Fruit fly (Drosophila melanogaster) Kc167 (cell line): ENCODE data around the gene Or85a.

Experiments used
- Myc ChIP-seq: fragments of >200 bp; optimal IDR thresholded peaks from 2 replicates; lab custom pipeline; 2017; ENCODE audit warnings: missing external identifiers
- Sin3A ChIP-seq: fragments of >200 bp; optimal IDR thresholded peaks from 2 replicates; lab custom pipeline; 2018; ENCODE audit warnings: missing external identifiers
- h ChIP-seq: fragments of >200 bp; optimal IDR thresholded peaks from 3 replicates; lab custom pipeline; 2018; ENCODE audit warnings: missing external identifiers
- insv ChIP-seq: fragments of >200 bp; optimal IDR thresholded peaks from 3 replicates; lab custom pipeline; 2018; ENCODE audit warnings: missing external identifiers
- psq ChIP-seq: fragments of >200 bp; optimal IDR thresholded peaks from 2 replicates; lab custom pipeline; 2017; ENCODE audit warnings: missing external identifiers
- ttk ChIP-seq: sonication (Bioruptor generic); optimal IDR thresholded peaks from 2 replicates; lab custom pipeline; 2017; ENCODE audit warnings: missing external identifiers

Or85a gene

DNA sequence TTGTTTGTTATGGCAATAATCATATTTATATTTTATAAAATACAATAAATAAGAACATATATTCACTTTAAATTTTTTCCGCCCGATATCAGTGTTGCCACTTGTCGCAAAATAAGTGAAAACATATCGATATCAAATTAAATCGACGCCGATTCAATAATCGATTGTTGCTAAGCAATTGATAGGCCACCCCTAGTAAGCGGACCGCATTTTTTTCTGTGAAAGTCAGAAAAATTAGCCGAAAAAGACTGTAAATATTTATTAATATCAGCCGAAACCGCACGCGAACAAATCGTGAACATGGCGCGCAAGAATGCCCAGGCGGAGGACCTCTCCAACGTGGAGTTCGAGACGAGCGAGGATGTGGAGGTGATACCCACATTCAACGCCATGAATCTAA, 8.5 kb upstream of the Or85a start, which contains the start of gene CG7483:
TSS of gene CG7483 (plus strand) at position 171 of the 400 bp plus-strand sequence.
- TF ChIP-seq h (no peak), insv (lab: Kevin White, UChicago) (no peak), Myc (lab: Kevin White, UChicago) (no peak), Sin3A (lab: Kevin White, UChicago) (no peak), ttk (no peak), psq (no peak)

DNA sequence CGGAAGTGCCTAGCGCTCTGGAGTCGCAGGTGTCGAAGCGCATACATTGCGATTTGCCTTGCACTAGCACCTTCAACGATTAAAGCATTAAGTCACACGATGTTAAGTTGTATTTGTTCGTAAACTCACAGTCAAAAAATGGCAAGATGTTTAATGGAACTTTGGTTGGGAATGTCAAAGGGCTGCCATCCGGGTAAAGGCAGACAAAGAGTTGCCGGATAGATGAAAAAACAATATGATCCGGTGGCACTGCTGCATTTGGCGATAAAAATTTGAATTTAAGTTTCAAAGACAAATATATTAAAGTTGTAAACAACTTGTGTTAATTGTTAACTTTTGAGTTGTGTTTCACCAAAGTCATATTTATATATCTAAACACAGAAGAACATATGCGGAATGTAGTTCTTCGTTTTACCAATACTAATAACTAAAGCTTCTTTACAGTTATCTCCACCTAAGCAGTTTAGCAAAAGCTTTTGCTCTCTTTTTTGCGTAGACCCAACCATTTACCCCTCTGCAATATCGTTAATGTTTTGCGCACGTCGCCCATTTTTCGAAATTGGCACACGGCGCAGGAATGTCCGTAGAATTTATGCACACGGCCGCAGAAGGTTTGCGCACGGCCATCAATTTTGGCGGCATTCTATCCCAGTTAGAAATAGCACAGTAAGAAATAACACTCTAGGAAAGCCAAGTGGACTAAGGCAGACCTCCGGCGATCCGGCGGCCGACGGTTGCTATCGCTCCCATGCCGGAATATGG, 5.0 kb upstream of the Or85a start, which contains the start of gene Coq2:
TSS of gene Coq2 (minus strand) at position 200 of the 762 bp plus-strand sequence.
- TF ChIP-seq ttk (no peak), psq (no peak)

DNA sequence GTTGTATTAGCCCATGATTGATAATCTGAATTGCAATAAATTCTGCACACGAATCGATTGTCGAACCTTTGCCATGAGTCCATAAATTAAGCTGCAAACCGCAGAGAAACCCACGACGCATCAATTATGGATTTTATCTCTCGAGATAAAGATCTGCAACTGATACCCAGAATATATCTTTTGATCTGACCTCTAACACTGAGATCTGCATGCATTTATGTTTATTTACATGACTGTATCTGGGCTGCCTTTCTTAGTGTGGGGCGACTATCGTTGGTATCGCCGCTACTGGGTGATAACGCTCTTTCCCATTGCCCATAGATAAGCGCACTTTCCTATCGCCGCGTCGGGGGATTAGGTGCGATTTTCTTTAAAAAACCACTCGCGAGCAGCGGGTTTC, 4.3 kb upstream of the Or85a start, which contains the start of gene Ctr1B:
TSS of gene Ctr1B (plus strand) at position 398 of the 400 bp plus-strand sequence.
- TF ChIP-seq h: no peak
- TF ChIP-seq insv (lab: Kevin White, UChicago): no peak
- TF ChIP-seq psq: no peak
- TF ChIP-seq Sin3A (lab: Kevin White, UChicago): no peak
- no peak for TF ChIP-seq ttk
- no peak for TF ChIP-seq Myc (lab: Kevin White, UChicago)

DNA sequence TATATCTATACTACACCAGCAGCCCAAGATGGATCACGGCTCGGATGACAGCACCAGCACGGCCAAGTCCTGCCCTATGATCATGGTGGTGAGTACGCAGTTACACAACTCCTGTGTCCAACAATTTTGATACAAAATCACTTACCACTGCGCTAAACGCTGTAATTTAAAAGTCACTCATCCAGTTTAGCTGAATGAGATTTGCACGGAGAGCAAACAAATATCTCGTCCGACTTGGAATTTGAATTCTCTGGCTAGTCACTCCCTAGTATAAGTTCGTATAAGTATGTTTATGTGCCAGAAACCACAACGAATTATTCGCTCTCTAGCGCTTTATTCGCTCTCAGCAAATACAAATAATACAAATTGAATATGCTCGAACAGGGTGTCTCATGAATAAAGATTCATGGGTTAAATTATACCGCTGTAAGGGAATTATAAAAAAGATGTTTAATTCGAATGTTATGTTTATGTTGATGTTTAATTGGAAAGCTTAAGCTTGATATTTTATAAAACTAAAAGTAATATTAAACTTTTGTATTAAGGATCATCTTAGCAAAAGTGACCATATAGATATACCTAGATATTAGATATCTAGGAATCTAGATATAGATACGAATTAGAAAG, 3.7 kb upstream of the Or85a start:
- no peak for TF ChIP-seq Myc (lab: Kevin White, UChicago)
- TF ChIP-seq insv (lab: Kevin White, UChicago): no peak
- no peak for TF ChIP-seq Sin3A (lab: Kevin White, UChicago)
- no peak for TF ChIP-seq h
- TF ChIP-seq psq: no peak
- no peak for TF ChIP-seq ttk

DNA sequence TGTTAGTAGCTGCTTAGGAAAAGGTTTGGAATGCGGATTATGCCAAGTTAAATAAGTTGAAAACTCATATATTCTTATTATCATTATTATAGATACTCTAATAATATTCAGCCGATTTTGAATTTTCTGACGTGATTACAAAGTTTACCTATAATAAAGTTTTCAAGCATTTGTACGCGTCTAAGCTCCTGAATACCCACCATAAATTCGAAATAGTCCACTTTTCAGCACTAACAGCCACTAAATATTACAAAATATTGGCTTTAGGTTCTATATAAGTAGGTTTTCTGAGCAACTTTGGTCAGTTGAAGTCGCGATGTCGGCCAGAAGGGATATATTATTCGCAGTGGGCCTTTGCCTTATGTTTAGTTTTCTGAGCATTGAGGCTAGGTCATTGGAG, 2.5 kb downstream of the Or85a start, which contains the start of gene CG7443:
TSS of gene CG7443 (plus strand) at position 301 of the 400 bp plus-strand sequence.
- TF ChIP-seq Myc (lab: Kevin White, UChicago) (no peak), psq (no peak), Sin3A (lab: Kevin White, UChicago) (no peak), ttk (no peak), h (no peak), insv (lab: Kevin White, UChicago) (no peak)

DNA sequence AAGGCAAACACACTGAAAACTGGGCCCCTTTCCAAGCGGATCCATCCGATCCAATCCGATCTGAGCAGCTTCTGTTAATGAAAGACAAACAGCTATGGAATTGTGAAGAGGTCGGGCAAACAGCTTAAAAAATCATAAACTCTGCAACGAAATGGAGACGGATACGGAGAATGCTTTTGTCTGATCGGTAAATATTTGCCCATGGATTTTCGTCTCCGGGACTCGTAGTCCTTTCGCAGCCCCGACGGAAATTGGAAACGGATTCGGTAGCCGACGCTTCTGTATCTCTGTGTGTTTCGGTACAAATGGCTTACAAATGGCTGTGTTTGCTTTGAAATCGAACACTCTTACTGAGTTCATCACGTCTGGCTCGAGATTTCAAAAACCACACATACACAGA, 5.3 kb downstream of the Or85a start:
- TF ChIP-seq insv (lab: Kevin White, UChicago): no peak
- no peak for TF ChIP-seq h
- TF ChIP-seq psq: no peak
- no peak for TF ChIP-seq ttk
- TF ChIP-seq Myc (lab: Kevin White, UChicago): no peak
- no peak for TF ChIP-seq Sin3A (lab: Kevin White, UChicago)

DNA sequence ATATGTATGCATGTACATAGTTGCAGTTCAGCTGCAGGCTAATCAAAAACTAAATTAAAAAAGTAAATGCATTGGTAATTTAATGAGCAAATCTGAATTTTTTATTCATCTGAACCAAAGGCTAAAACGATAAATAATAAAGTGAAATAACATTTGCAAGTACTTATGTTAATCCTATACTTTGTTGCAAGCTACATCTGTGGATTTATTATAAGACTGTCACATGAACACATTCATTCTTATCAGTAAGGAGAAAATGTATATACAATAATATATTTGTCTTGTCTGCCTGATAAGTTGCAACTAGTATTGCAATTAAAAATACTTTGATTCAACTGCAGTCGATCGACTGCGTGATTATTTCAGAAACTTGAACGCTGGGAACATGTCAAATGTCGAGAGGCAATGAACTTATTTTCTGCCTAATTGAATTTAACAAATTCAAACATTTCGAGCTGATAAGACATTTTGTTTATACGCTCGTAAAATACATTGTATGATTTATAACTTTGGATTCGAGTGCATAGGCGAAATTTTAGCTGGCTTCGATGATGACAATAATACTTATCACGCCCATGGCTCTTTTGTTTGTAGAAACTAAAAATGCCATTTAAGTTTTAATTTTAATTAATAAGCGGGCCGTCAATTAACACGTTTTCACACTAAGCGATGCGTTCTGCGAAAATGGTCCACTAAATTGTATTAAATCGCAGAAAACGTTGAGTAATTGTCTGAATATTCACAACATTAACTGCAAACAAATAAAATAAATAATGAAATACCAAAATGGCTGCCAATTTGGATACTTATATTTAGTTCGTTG, 6.6 kb downstream of the Or85a start:
- no peak for TF ChIP-seq Sin3A (lab: Kevin White, UChicago)
- no peak for TF ChIP-seq h
- TF ChIP-seq ttk: no peak

DNA sequence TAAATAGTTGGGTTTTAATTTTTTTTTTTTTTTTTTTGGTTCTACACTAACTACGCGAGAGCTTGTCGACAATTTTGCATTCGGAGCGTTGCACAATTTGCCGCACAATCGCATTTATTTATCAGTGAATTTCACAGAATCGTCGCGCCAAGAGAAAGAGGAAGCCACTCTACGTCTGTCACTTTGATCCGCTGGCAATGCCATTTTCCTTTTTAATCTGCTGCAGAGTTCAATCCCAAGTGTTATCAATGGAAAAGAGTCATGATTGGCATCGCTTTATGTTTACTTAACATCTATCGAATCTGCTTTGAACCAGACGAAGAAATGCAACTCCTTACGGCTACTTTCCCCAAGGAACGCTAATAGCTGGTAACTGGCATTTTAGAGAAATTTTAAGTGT, 8.1 kb downstream of the Or85a start:
- TF ChIP-seq h: no peak
- TF ChIP-seq ttk: no peak
- no peak for TF ChIP-seq Myc (lab: Kevin White, UChicago)
- no peak for TF ChIP-seq psq
- TF ChIP-seq insv (lab: Kevin White, UChicago): no peak
- TF ChIP-seq Sin3A (lab: Kevin White, UChicago): no peak

DNA sequence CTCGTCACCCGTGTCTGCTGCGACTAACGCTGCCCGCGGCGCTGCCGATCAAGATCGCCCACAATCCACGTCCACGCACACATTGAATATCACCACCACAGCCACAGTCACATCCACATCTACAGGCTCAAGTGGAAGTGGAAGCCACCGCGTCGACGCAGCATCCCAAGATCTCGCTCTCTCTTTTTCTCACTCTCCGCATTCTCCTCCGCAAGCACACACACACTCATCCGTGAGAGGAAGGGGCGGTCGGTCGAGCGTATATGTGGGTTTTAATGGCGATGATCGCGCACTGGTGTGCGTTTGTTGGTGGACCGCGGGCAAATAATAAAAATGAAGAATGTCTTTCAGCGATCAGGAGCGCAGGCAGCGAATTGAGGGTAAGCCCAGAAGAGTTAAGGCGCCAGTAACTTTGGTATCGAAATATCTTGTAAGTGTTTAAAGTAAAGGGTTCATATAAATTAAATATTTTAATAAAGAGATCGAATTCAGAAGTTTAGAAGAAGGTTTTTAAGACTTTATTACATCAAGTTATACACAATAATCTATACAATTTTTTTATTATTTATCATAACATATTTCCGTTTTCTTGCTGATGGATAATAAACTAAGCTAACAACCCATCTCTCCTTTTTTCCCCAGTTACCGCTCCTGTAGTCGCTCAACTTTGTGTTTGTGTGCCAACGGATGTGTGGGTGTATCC, 12.4 kb downstream of the Or85a start, which contains the start of gene Poxm:
TSS of gene Poxm (minus strand) at position 25 of the 703 bp plus-strand sequence.
- TF ChIP-seq ttk (no peak), Sin3A (lab: Kevin White, UChicago) (no peak), insv (lab: Kevin White, UChicago) (no peak), h (no peak), Myc (lab: Kevin White, UChicago) (no peak), psq (no peak)

DNA sequence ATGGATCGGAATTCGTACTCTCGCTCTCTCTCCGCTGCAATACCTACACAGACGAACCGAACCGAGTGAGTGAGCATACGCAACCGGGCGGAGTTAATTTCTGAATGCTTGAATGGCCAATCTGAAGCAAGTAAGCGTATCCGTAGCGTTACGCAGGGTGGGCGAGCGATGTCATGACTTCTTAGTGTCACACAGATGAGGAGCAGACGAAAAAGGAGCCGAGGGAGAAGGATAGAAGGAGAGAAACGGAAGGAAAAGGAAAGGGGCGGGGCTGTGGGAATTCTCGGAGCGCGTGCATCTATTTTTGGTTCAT, 12.9 kb downstream of the Or85a start:
- TF ChIP-seq insv (lab: Kevin White, UChicago): no peak
- TF ChIP-seq psq: no peak
- no peak for TF ChIP-seq ttk
- no peak for TF ChIP-seq Myc (lab: Kevin White, UChicago)
- no peak for TF ChIP-seq Sin3A (lab: Kevin White, UChicago)
- TF ChIP-seq h: no peak

DNA sequence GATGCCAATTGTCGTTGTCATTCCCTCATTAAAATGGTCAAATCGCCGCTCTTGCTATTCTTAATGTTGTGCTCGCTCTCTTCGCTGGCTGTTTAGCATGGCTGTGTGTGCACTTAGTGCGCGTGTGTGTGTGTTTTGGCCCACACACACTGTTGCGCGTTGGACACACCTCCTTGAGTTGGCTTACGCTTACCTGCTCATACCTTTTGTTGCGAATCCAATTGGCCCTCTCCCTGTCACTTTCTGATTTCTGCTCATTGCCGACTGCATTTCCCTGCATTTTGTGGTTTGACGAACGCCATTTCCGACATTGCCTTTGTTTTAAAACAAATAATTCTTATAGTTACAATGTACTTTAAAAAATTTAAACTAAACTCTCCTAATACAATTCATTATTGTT, 13.4 kb downstream of the Or85a start:
- TF ChIP-seq Myc (lab: Kevin White, UChicago) (no peak), h (no peak), psq (no peak)

DNA sequence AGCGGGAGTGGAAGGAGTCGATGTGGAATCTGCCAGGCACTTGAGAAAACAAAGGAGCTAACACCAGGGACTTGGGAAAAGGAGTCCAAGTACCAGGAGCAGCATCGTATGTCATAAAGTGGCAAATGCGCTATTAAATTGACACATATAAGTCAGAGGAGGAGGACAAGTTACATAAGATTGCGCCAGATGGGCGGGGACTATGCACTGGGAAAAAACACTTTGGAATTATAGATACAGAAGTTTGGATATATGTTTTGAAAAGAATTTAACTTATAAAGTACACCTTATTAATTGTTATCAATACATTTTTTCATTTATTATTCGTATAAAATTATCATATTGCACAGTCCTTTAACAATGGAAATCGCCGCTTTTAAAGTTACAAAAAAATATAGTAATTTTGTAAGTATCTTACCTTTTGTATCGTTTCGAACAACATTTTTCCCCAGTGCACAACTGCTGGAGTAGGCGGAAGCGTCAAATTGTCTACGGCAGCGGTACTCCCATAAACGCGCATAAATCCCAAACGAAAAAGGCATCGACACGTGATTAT, 14.5 kb downstream of the Or85a start:
- TF ChIP-seq h: no peak
- no peak for TF ChIP-seq Myc (lab: Kevin White, UChicago)
- TF ChIP-seq insv (lab: Kevin White, UChicago): no peak
- no peak for TF ChIP-seq psq
